Worm (Caenorhabditis elegans) whole organism, midembryonic: Measurements from ENCODE around the gene W08F4.10.

Experiments
- T22C8.4 ChIP-seq: fragments of 200-800 bp; sonication (Bioruptor generic); IDR thresholded peaks from 2 replicates; pipeline ENCODE4 v1.3.6; 2022; ENCODE audit warnings: missing genetic modification characterization, missing compliant biosample characterization
- flt-1 ChIP-seq: fragments of 200-800 bp; sonication (Bioruptor generic); IDR thresholded peaks from 2 replicates; pipeline ENCODE4 v1.3.6; 2022; ENCODE audit warnings: missing genetic modification characterization, missing compliant biosample characterization
- klf-2 ChIP-seq: fragments of 200-800 bp; sonication (Bioruptor generic); conservative IDR thresholded peaks from 2 replicates; pipeline ENCODE4 v1.3.6; 2022; ENCODE audit warnings: missing genetic modification reagents, missing genetic modification characterization, missing compliant biosample characterization
- med-1 ChIP-seq: sonication (generic microtip); optimal IDR thresholded peaks from 2 replicates; lab custom pipeline; 2017; ENCODE audit warnings: missing genetic modification characterization, mild to moderate bottlenecking, missing compliant biosample characterization, antibody characterized with exemption, missing genetic modification reagents; ENCODE audit not compliant: insufficient read depth
- ref-1 ChIP-seq: fragments of 200-800 bp; sonication (Bioruptor generic); conservative IDR thresholded peaks from 2 replicates; pipeline ENCODE4 v1.3.6; 2022; ENCODE audit warnings: missing genetic modification reagents, missing genetic modification characterization, missing compliant biosample characterization

- no peak for TF ChIP-seq T22C8.4 (GFP tag; lab: Robert Waterston, UW)
- no peak for TF ChIP-seq med-1 (GFP tag; lab: Kevin White, UChicago)
- TF ChIP-seq klf-2 (GFP tag; lab: Robert Waterston, UW) = no peak
- no peak for TF ChIP-seq flt-1
- no peak for TF ChIP-seq ref-1 (GFP tag; lab: Robert Waterston, UW)
Measured at ce11 chrII:572010-572409, 19.0 kb downstream of the W08F4.10 start, which contains the start of gene mlt-8.
